2 worm cellular contexts compared by ENCODE assay signal in the genomic region with DNA sequence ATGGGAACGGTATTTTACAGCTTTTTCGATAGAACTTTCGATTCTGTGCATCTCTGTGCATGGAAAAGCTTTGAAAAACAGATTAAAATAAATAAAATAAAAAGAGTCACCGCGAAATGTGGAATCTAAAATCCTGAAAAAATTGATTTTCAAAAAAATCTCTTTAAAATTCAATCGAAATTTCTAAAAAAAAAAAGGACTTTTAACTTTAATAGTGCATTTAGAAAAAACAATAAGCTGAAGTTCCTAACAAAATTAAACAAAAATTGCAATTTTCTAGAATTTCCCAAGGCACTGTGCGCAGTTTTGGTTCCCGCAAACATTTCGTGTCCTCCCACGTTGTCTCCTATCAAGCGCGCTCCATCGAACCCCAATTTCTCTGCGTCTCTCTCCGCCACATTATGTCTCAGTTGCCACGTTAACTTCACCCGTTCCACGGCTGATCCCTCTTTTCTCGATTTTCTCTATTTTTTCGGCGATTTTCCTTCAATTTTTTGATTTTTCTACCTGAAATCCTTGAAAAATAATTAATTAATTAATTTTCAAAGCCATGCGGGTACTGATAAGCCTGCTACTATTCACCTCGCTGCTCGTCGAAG.
TF ChIP-seq lines count a peak whose summit lies in the region.

A gene (minus strand): TSS at position 51 of the 599 bp plus-strand sequence.
A gene (plus strand): TSS at position 549 of the 599 bp plus-strand sequence.

TF ChIP-seq in whole organism, L4 larva, 104 proteins besides CTCF, POLR2A, EP300 and RAD21 (continued from another document):
- TF ChIP-seq pha-4 (GFP tag; IDR thresholded peaks at IDR 0.05; lab: Robert Waterston, UW) (0 out of 2 replicates have a peak, but pooled peaks have one; percentile 54), pha-4 (tag; optimal IDR thresholded peaks at IDR 0.05; lab: Kevin White, UChicago) (peak; percentile 54), ces-1 (GFP tag; optimal IDR thresholded peaks at IDR 0.05; lab: Kevin White, UChicago) (no peak), egl-27 (tag; optimal IDR thresholded peaks at IDR 0.05; lab: Kevin White, UChicago) (no peak), php-3 (GFP tag; IDR thresholded peaks at IDR 0.05; lab: Robert Waterston, UW) (0 out of 2 replicates have a peak, but pooled peaks have one; percentile 24), F10B5.3 (tag; optimal IDR thresholded peaks at IDR 0.05; lab: Kevin White, UChicago) (no peak), nhr-102 (tag; optimal IDR thresholded peaks at IDR 0.05; lab: Kevin White, UChicago) (peak; percentile 48), dpl-1 (GFP tag; optimal IDR thresholded peaks at IDR 0.05; lab: Kevin White, UChicago) (peak; percentile 68), ceh-28 (tag; optimal IDR thresholded peaks at IDR 0.05; lab: Kevin White, UChicago) (no peak), set-16 (GFP tag; IDR thresholded peaks at IDR 0.05; lab: Robert Waterston, UW) (peak; percentile 18; the same call in 1 of the 2 replicates), zfp-2 (tag; optimal IDR thresholded peaks at IDR 0.05; lab: Kevin White, UChicago) (peak; percentile 10), sdz-12 (GFP tag; optimal IDR thresholded peaks at IDR 0.05; lab: Kevin White, UChicago) (peak; percentile 53), Y105C5A.15 (GFP tag; IDR thresholded peaks at IDR 0.05; lab: Robert Waterston, UW) (no peak), F44E2.7 (GFP tag; IDR thresholded peaks at IDR 0.05; lab: Robert Waterston, UW) (no peak), Y5F2A.4 (GFP tag; optimal IDR thresholded peaks at IDR 0.05; lab: Kevin White, UChicago) (no peak), ctbp-1 (GFP tag; IDR thresholded peaks at IDR 0.05; lab: Robert Waterston, UW) (peak; percentile 61; the same call in 1 of the 2 replicates), hmg-1.1 (GFP tag; IDR thresholded peaks at IDR 0.05; lab: Robert Waterston, UW) (peak; percentile 76), ztf-7 (tag; optimal IDR thresholded peaks at IDR 0.05; lab: Kevin White, UChicago) (peak; percentile 10), aly-2 (tag; optimal IDR thresholded peaks at IDR 0.05; lab: Kevin White, UChicago) (no peak), zfp-3 (GFP tag; conservative IDR thresholded peaks at IDR 0.05; lab: Robert Waterston, UW) (no peak), nhr-48 (tag; optimal IDR thresholded peaks at IDR 0.05; lab: Kevin White, UChicago) (peak; percentile 31), lsy-2 (tag; optimal IDR thresholded peaks at IDR 0.05; lab: Kevin White, UChicago) (peak; percentile 3 to 83), snpc-1.2 (GFP tag; IDR thresholded peaks at IDR 0.05; lab: Robert Waterston, UW) (no peak), tra-1 (GFP tag; IDR thresholded peaks at IDR 0.05; lab: Robert Waterston, UW) (no peak), tag-97 (GFP tag; IDR thresholded peaks at IDR 0.05; lab: Robert Waterston, UW) (no peak), mxl-3 (GFP tag; optimal IDR thresholded peaks at IDR 0.05; lab: Kevin White, UChicago) (peak; percentile 91), nhr-10 (tag; optimal IDR thresholded peaks at IDR 0.05; lab: Kevin White, UChicago) (no peak), dve-1 (tag; optimal IDR thresholded peaks at IDR 0.05; lab: Kevin White, UChicago; ENCODE audit: insufficient read depth) (peak; percentile 75), ceh-62 (tag; optimal IDR thresholded peaks at IDR 0.05; lab: Kevin White, UChicago) (no peak), snpc-4 (tag; optimal IDR thresholded peaks at IDR 0.05; lab: Kevin White, UChicago) (no peak), madf-9 (GFP tag; conservative IDR thresholded peaks at IDR 0.05; lab: Robert Waterston, UW) (peak; percentile 81), aha-1 (tag; lab: Kevin White, UChicago) (peak; percentile 95), nhr-25 (tag; optimal IDR thresholded peaks at IDR 0.05; lab: Kevin White, UChicago; ENCODE audit: borderline replicate concordance, insufficient read depth) (peak; percentile 77), lim-7 (GFP tag; IDR thresholded peaks at IDR 0.05; lab: Robert Waterston, UW) (0 out of 2 replicates have a peak, but pooled peaks have one; percentile 48), nhr-41 (GFP tag; IDR thresholded peaks at IDR 0.05; lab: Robert Waterston, UW) (no peak), duxl-1 (tag; optimal IDR thresholded peaks at IDR 0.05; lab: Kevin White, UChicago; ENCODE audit: poor library complexity) (no peak), unc-39 (tag; optimal IDR thresholded peaks at IDR 0.05; lab: Kevin White, UChicago) (no peak), D1046.2 (GFP tag; IDR thresholded peaks at IDR 0.05; lab: Robert Waterston, UW) (no peak), zip-2 (tag; optimal IDR thresholded peaks at IDR 0.05; lab: Kevin White, UChicago) (no peak), nhr-111 (GFP tag; optimal IDR thresholded peaks at IDR 0.05; lab: Kevin White, UChicago) (no peak), hlh-11 (tag; optimal IDR thresholded peaks at IDR 0.05; lab: Kevin White, UChicago) (peak; percentile 78), unc-62 (GFP tag; optimal IDR thresholded peaks at IDR 0.05 in 1 of 2; lab: Kevin White, UChicago) (peak in 1 of 2 experiments; percentile 80), unc-62 (tag; optimal IDR thresholded peaks at IDR 0.05; lab: Kevin White, UChicago) (no peak), fos-1 (tag; optimal IDR thresholded peaks at IDR 0.05; lab: Kevin White, UChicago) (no peak), nhr-76 (tag; optimal IDR thresholded peaks at IDR 0.05; lab: Kevin White, UChicago) (no peak), ztf-11 (tag; optimal IDR thresholded peaks at IDR 0.05; lab: Kevin White, UChicago) (no peak), nhr-28 (tag; optimal IDR thresholded peaks at IDR 0.05; lab: Kevin White, UChicago) (peak; percentile 81), saeg-2 (GFP tag; IDR thresholded peaks at IDR 0.05; lab: Robert Waterston, UW) (no peak), nhr-237 (tag; optimal IDR thresholded peaks at IDR 0.05; lab: Kevin White, UChicago) (no peak), dmd-8 (GFP tag; IDR thresholded peaks at IDR 0.05; lab: Robert Waterston, UW) (no peak), pqm-1 (tag; optimal IDR thresholded peaks at IDR 0.05; lab: Kevin White, UChicago) (no peak)

TF ChIP-seq in whole organism, late embryonic, 69 proteins besides CTCF, POLR2A, EP300 and RAD21 (continued from another document):
- TF ChIP-seq nhr-11 (tag; optimal IDR thresholded peaks at IDR 0.05; lab: Kevin White, UChicago) (no peak), odd-2 (tag; optimal IDR thresholded peaks at IDR 0.05; lab: Kevin White, UChicago) (no peak), ceh-19 (GFP tag; optimal IDR thresholded peaks at IDR 0.05; lab: Kevin White, UChicago) (peak; percentile 82), ceh-31 (tag; optimal IDR thresholded peaks at IDR 0.05; lab: Kevin White, UChicago) (peak; percentile 100), ttx-3 (tag; optimal IDR thresholded peaks at IDR 0.05; lab: Kevin White, UChicago) (peak; percentile 78), ceh-45 (GFP tag; IDR thresholded peaks at IDR 0.05; lab: Robert Waterston, UW) (no peak), sox-4 (tag; optimal IDR thresholded peaks at IDR 0.05; lab: Kevin White, UChicago) (peak; percentile 19), pqm-1 (tag; optimal IDR thresholded peaks at IDR 0.05; lab: Kevin White, UChicago) (peak; percentile 99), F13H6.1 (tag; optimal IDR thresholded peaks at IDR 0.05; lab: Kevin White, UChicago) (peak; percentile 97)
